Worm (Caenorhabditis elegans): ENCODE measurements around the gene gei-15.
A peak's percentile ranks its signal among the peaks of the same experiment; 100 is the strongest.

gei-15 gene

DNA sequence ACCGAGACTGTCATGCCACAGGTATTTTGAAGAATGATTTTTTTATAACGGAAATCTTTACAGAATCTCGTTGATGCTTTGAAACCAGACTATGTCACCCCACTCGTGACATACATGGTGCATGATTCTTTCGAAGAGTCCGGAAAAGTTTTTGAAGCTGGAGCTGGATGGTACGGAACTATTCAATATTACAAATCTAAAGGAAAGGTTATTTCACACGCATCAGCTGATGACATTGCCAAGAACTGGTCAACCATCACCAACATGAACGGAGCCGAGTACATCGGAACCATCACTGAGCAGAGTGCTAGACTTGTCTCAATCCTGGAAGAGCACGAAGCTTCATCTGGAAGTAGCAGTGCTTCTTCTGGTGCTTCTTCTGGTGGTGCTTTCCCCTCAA lies 3.9 kb downstream of the gei-15 start:
- no peak for TF ChIP-seq efl-1 (optimal IDR thresholded peaks at IDR 0.05)
- TF ChIP-seq efl-1 (GFP tag; optimal IDR thresholded peaks at IDR 0.05 in 1 of 2), result peak in 1 of 2 experiments; percentile 43
- no peak for TF ChIP-seq lir-3 (tag; optimal IDR thresholded peaks at IDR 0.05; ENCODE audit: poor library complexity)

DNA sequence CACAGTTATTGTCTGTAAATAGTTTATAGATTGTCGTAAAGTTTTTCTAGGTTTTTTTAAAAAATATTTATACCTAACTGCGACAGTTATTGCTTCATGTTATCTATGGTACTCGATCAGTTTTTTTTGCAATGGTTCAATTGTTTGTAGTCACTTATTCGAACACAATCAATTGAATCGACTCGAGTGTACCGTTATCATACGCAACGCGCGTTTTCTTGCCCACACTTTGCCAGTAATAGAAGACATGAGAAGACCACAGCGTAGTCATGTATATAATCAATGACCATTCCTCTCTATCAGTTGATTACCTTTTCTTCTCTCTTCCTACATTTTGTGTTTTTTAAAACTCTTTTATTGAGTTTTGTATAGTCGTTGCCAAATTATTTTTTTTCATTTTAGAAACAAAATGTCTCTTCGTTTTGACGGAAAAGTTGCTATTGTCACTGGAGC lies 5.0 kb downstream of the gei-15 start, which contains the start of gene dhs-28:
TSS of gene dhs-28 (plus strand) at position 403 of the 453 bp plus-strand sequence.
- TF ChIP-seq elt-2 (tag; optimal IDR thresholded peaks at IDR 0.05) (peak; percentile 63), pag-3 (tag; optimal IDR thresholded peaks at IDR 0.05; ENCODE audit: borderline replicate concordance, insufficient read depth) (no peak), grh-1 (GFP tag; IDR thresholded peaks at IDR 0.05) (no peak), nhr-71 (tag; optimal IDR thresholded peaks at IDR 0.05) (peak; percentile 6), elt-3 (tag; optimal IDR thresholded peaks at IDR 0.05) (peak in 3 of 6 experiments; percentile 17 to 71 (median 39)), nhr-47 (tag; optimal IDR thresholded peaks at IDR 0.05) (no peak), lin-14 (GFP tag; optimal IDR thresholded peaks at IDR 0.05) (peak; percentile 18), blmp-1 (tag; optimal IDR thresholded peaks at IDR 0.05) (no peak), ama-1 (optimal IDR thresholded peaks at IDR 0.05) (peak; percentile 11), C34B4.2 (tag; optimal IDR thresholded peaks at IDR 0.05) (no peak), nhr-20 (tag; optimal IDR thresholded peaks at IDR 0.05) (peak; percentile 57), efl-1 (optimal IDR thresholded peaks at IDR 0.05) (no peak), efl-1 (GFP tag; optimal IDR thresholded peaks at IDR 0.05 in 1 of 2) (peak in 1 of 2 experiments; percentile 17), nhr-19 (GFP tag; conservative IDR thresholded peaks at IDR 0.05) (peak; percentile 30), lin-35 (GFP tag; optimal IDR thresholded peaks at IDR 0.05) (peak in 1 of 2 experiments; percentile 68), sup-37 (GFP tag; optimal IDR thresholded peaks at IDR 0.05) (no peak), pax-3 (tag; optimal IDR thresholded peaks at IDR 0.05) (no peak), fkh-10 (GFP tag; optimal IDR thresholded peaks at IDR 0.05) (no peak), mep-1 (tag; optimal IDR thresholded peaks at IDR 0.05) (no peak), zip-4 (GFP tag; optimal IDR thresholded peaks at IDR 0.05) (no peak), snu-23 (GFP tag; optimal IDR thresholded peaks at IDR 0.05) (peak; percentile 21)

DNA sequence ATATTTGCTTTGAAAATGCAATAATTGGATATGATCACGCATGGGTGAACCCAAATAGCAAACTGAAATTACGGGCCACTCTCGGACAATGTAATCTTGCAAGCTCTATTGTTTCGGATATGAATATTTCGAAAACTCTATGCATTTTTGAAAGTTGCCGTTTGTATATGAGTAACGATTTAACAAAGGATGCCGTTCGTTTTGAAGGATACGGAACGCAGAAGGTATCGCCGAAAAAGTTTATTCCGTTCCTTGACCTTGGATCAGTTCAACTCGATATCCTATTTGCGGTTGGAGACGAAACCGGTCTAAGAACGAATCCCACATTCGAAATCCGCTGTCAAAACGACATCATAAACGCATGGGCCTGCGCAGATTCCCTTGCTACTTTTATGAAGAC lies 10.0 kb downstream of the gei-15 start:
- TF ChIP-seq lin-13 (GFP tag; optimal IDR thresholded peaks at IDR 0.05) (no peak), C16A3.4 (tag; optimal IDR thresholded peaks at IDR 0.05) (no peak), alr-1 (tag; optimal IDR thresholded peaks at IDR 0.05; ENCODE audit: borderline replicate concordance) (no peak), aly-2 (tag; optimal IDR thresholded peaks at IDR 0.05) (no peak), mep-1 (tag; optimal IDR thresholded peaks at IDR 0.05) (no peak), zag-1 (tag; optimal IDR thresholded peaks at IDR 0.05) (no peak), nhr-77 (tag; optimal IDR thresholded peaks at IDR 0.05) (no peak), pqm-1 (tag; optimal IDR thresholded peaks at IDR 0.05) (no peak), ets-5 (GFP tag; IDR thresholded peaks at IDR 0.05) (no peak), unc-30 (tag; optimal IDR thresholded peaks at IDR 0.05) (no peak)

DNA sequence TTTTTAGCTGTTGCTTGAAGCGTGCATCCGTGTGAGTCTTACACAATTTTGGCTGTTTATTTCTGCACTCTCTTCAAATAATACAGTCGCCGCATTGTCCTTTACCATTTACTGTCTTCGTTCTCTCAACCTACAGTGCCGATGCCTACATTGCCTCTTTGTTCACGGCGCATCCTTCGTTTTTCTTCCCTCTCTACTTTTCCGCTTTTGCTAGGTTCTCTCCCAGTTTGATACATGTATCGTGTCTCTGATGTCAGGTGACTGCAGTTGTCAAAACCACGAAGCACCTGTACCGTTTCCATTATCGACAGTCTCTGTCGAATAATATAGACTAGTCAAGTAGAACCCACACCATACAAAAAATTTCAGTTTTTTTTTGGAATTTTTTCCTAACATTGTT lies 14.4 kb downstream of the gei-15 start:
- TF ChIP-seq F16B12.6 (tag; optimal IDR thresholded peaks at IDR 0.05) (no peak), fkh-8 (tag; optimal IDR thresholded peaks at IDR 0.05) (no peak), tbx-2 (tag; optimal IDR thresholded peaks at IDR 0.05) (peak; percentile 2), nhr-71 (tag; optimal IDR thresholded peaks at IDR 0.05) (peak; percentile 49), irx-1 (tag; optimal IDR thresholded peaks at IDR 0.05) (no peak), ceh-8 (GFP tag; optimal IDR thresholded peaks at IDR 0.05) (no peak), alr-1 (tag; optimal IDR thresholded peaks at IDR 0.05; ENCODE audit: borderline replicate concordance) (no peak), swsn-7 (tag; optimal IDR thresholded peaks at IDR 0.05) (peak; percentile 35), C34B4.2 (tag; optimal IDR thresholded peaks at IDR 0.05) (no peak), lsy-2 (tag; optimal IDR thresholded peaks at IDR 0.05) (peak in 1 of 2 experiments; percentile 27), zip-4 (GFP tag; optimal IDR thresholded peaks at IDR 0.05) (no peak), hpl-2 (GFP tag; optimal IDR thresholded peaks at IDR 0.05) (peak; percentile 34), nhr-11 (tag; optimal IDR thresholded peaks at IDR 0.05) (no peak), grh-1 (GFP tag; IDR thresholded peaks at IDR 0.05) (peak; percentile 39), efl-1 (optimal IDR thresholded peaks at IDR 0.05) (peak in 1 of 2 experiments; percentile 6), efl-1 (GFP tag; optimal IDR thresholded peaks at IDR 0.05 in 1 of 2) (peak in 1 of 2 experiments; percentile 94), pag-3 (tag; optimal IDR thresholded peaks at IDR 0.05; ENCODE audit: borderline replicate concordance, insufficient read depth) (no peak), pax-3 (tag; optimal IDR thresholded peaks at IDR 0.05) (no peak), nhr-84 (tag; optimal IDR thresholded peaks at IDR 0.05) (no peak), vab-15 (tag; optimal IDR thresholded peaks at IDR 0.05) (no peak), lin-14 (GFP tag; optimal IDR thresholded peaks at IDR 0.05) (peak; percentile 31), zag-1 (tag; optimal IDR thresholded peaks at IDR 0.05) (no peak), xbp-1 (tag; optimal IDR thresholded peaks at IDR 0.05) (peak; percentile 16), sox-4 (tag; optimal IDR thresholded peaks at IDR 0.05) (no peak), mep-1 (tag; optimal IDR thresholded peaks at IDR 0.05) (peak; percentile 67), snu-23 (GFP tag; optimal IDR thresholded peaks at IDR 0.05) (peak; percentile 68), aha-1 (tag; optimal IDR thresholded peaks at IDR 0.05) (no peak), lin-35 (GFP tag; optimal IDR thresholded peaks at IDR 0.05) (peak in 1 of 2 experiments; percentile 81)
